Fruit fly (Drosophila melanogaster): ENCODE data around the gene CG33252.

The CG33252 gene

DNA sequence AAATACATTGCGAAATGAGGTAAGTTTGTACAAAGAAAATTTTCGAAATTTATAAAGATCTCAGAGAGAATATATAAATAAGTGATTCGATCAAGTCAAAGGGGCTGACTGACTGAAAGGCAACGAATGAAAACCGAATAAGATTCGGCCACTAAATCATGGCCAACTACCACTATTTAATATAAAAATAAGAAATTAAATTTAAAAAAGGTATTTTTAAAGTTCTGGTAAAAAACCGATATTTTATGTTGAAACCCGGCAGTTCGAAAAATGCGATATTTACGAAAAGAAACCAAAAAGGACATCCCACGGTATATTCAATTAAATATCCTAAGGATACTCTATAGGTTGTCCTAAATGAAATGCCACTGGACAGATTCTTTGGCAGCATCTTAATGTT is at the start of gene CG33252:
Gene CG33252, minus strand, starts transcription at position 101 of the 400 bp plus-strand sequence.
- TF ChIP-seq bcd (GFP tag; optimal IDR thresholded peaks at IDR 0.05) (no peak), Ssrp (tag; optimal IDR thresholded peaks at IDR 0.05) (no peak), Spps (tag; optimal IDR thresholded peaks at IDR 0.05) (no peak), CG4820 (GFP tag; optimal IDR thresholded peaks at IDR 0.05) (no peak), CG34224 (GFP tag; IDR thresholded peaks at IDR 0.05; ENCODE audit: partially characterized antibody) (no peak), nau (GFP tag; optimal IDR thresholded peaks at IDR 0.05) (no peak), scrt (GFP tag; optimal IDR thresholded peaks at IDR 0.05) (no peak), amos (GFP tag; IDR thresholded peaks at IDR 0.05; ENCODE audit: partially characterized antibody) (no peak), B-H1 (GFP tag; IDR thresholded peaks at IDR 0.05) (no peak), Chrac-16 (GFP tag; optimal IDR thresholded peaks at IDR 0.05) (no peak), CG7786 (GFP tag; optimal IDR thresholded peaks at IDR 0.05) (no peak), CG7928 (GFP tag; optimal IDR thresholded peaks at IDR 0.05) (no peak), z (GFP tag; IDR thresholded peaks at IDR 0.05) (no peak), Dek (tag; optimal IDR thresholded peaks at IDR 0.05) (no peak), CG6654 (GFP tag; optimal IDR thresholded peaks at IDR 0.05) (no peak), lilli (GFP tag; optimal IDR thresholded peaks at IDR 0.05) (no peak), cas (GFP tag; IDR thresholded peaks at IDR 0.05) (no peak), CG12744 (GFP tag; optimal IDR thresholded peaks at IDR 0.05) (no peak), cad (GFP tag; optimal IDR thresholded peaks at IDR 0.05) (no peak)

DNA sequence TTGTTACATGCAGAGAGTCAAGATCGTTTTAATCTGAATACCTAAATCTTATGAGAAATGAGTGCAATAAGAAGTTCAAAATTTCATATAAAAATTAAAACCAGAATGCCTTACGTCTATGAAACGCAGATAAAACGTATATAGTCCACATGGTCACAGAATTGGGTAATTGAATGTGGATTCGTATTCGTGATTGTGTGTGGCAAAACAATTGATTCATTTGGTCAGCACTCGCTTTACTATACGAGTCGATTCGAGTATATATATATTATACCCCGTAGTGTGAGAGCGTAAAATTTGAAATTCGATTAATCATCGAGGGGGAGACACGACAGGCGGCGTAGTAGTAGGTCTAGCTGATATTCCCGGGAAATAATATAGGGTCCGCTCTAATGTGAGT is 49.6 kb upstream of the CG33252 start:
- TF ChIP-seq ash1 (GFP tag; optimal IDR thresholded peaks at IDR 0.05) (no peak), Pdp1 (GFP tag; optimal IDR thresholded peaks at IDR 0.05) (peak in 1 of 2 experiments; percentile 4), CG8765 (GFP tag; IDR thresholded peaks at IDR 0.05) (no peak), sens (GFP tag) (peak; percentile 47)

DNA sequence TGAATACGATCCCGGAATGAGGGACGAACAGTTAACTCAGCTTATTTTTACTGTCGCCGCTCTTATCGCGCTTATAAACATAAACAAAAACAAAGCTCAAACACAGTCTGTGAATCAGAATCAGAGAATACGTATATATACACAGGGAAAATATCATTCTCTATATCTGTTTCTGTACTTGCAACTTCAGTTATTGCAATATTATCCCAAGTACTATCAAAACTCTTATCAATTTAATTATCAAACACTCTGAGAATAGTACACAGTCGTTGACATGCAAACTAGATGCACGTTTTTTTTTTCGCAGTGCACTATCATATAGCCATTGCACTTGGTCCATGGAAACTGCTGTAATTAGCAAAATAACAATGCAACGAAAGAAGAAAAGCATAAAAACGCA is 48.4 kb upstream of the CG33252 start:
- TF ChIP-seq CG18262 (tag; optimal IDR thresholded peaks at IDR 0.05), result peak; percentile 1
- TF ChIP-seq PHDP (tag; optimal IDR thresholded peaks at IDR 0.05), result peak; percentile 15
- TF ChIP-seq oc (tag; optimal IDR thresholded peaks at IDR 0.05), result no peak
- no peak for TF ChIP-seq amos (GFP tag; IDR thresholded peaks at IDR 0.05; ENCODE audit: partially characterized antibody)
- peak; percentile 9 for TF ChIP-seq CG30403 (GFP tag; optimal IDR thresholded peaks at IDR 0.05)
- peak; percentile 4 for TF ChIP-seq sens (GFP tag)
- TF ChIP-seq row (GFP tag; IDR thresholded peaks at IDR 0.05), result 0 out of 3 replicates have a peak, but pooled peaks have one; percentile 9
- TF ChIP-seq Drgx (GFP tag; IDR thresholded peaks at IDR 0.05), result peak; percentile 78
- 0 out of 2 replicates have a peak, but pooled peaks have one; percentile 35 for TF ChIP-seq Ptx1 (GFP tag; IDR thresholded peaks at IDR 0.05)
- TF ChIP-seq CG10979 (tag; optimal IDR thresholded peaks at IDR 0.05), result peak; percentile 0
- peak; percentile 31 for TF ChIP-seq gem (tag; optimal IDR thresholded peaks at IDR 0.05)
- TF ChIP-seq Med (GFP tag), result peak; percentile 65
- TF ChIP-seq Sox102F (GFP tag; optimal IDR thresholded peaks at IDR 0.05), result peak; percentile 42
- peak; percentile 13 to 39 for TF ChIP-seq bsh (GFP tag; optimal IDR thresholded peaks at IDR 0.05)
- TF ChIP-seq CG15073 (GFP tag; optimal IDR thresholded peaks at IDR 0.05), result no peak
- 0 out of 2 replicates have a peak, but pooled peaks have one; percentile 4 for TF ChIP-seq H2.0 (GFP tag; IDR thresholded peaks at IDR 0.05)
- no peak for TF ChIP-seq fru (optimal IDR thresholded peaks at IDR 0.05)
- TF ChIP-seq unpg (GFP tag; optimal IDR thresholded peaks at IDR 0.05), result peak; percentile 37
- 0 out of 2 replicates have a peak, but pooled peaks have one; percentile 13 for TF ChIP-seq CG14441 (GFP tag; IDR thresholded peaks at IDR 0.05)
- no peak for TF ChIP-seq CG2875 (GFP tag; optimal IDR thresholded peaks at IDR 0.05)
- TF ChIP-seq dysf (GFP tag; IDR thresholded peaks at IDR 0.05), result 0 out of 3 replicates have a peak, but pooled peaks have one; percentile 19
- TF ChIP-seq Xbp1 (GFP tag; optimal IDR thresholded peaks at IDR 0.05), result peak; percentile 8
- TF ChIP-seq Abd-B (GFP tag; optimal IDR thresholded peaks at IDR 0.05), result no peak
- peak; percentile 27 for TF ChIP-seq phol (tag; optimal IDR thresholded peaks at IDR 0.05)
- peak; percentile 33 for TF ChIP-seq lbe (GFP tag; optimal IDR thresholded peaks at IDR 0.05)
- TF ChIP-seq fd96Cb (tag; optimal IDR thresholded peaks at IDR 0.05), result peak; percentile 8
- TF ChIP-seq gcm2 (GFP tag; optimal IDR thresholded peaks at IDR 0.05), result no peak
- TF ChIP-seq vvl (GFP tag; IDR thresholded peaks at IDR 0.05), result 0 out of 2 replicates have a peak, but pooled peaks have one; percentile 19

Measured in whole organism, embryonic.